Fruit fly (Drosophila melanogaster): ENCODE data around the gene Pgant5.

Gene Pgant5

DNA sequence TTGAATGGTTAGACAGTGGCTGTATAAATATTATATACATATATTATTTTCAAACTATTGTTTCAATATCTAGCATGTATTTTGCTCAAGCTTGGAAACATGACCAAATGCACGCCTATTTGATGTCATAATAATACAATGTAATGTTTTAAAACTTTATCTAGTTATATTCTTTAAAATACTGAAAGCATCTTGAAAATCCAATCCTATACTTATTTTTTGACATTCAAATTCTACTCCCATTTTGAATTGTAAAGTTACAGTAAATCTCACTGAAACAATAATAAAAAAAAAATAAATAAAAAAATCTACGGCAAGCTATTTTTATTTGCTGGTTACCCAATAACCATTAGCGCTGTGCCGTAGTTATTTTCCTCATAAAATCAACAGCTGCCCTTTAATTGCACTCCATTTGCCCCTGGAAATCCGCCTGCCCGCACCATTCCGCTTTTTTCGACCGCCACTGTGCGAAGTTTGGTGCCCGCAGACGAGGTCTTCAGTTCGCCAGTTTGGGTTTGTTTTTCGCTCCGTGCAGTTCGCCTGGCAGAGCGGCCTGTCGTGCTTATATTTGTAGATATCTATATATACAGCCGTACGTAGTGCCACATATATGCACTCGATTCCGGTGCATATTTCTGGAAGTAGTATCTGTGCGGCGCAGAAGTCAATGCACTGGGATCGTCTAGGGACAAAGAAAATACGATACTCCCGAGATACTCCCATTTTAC, 48.3 kb downstream of the Pgant5 start (continued):
- TF ChIP-seq odd (GFP tag; optimal IDR thresholded peaks at IDR 0.05) (peak; percentile 56), CG9876 (GFP tag; optimal IDR thresholded peaks at IDR 0.05) (peak; percentile 10), gcm (GFP tag; optimal IDR thresholded peaks at IDR 0.05) (peak; percentile 61), Mrtf (GFP tag; IDR thresholded peaks at IDR 0.05) (no peak), Sry-β (GFP tag; optimal IDR thresholded peaks at IDR 0.05) (no peak), CG11504 (tag; optimal IDR thresholded peaks at IDR 0.05) (peak; percentile 79), CG4328 (GFP tag; optimal IDR thresholded peaks at IDR 0.05) (peak; percentile 31), CG7372 (GFP tag; IDR thresholded peaks at IDR 0.05) (no peak), tna (GFP tag; IDR thresholded peaks at IDR 0.05; ENCODE audit: partially characterized antibody) (no peak), maf-S (GFP tag; optimal IDR thresholded peaks at IDR 0.05) (peak; percentile 4), CG2129 (GFP tag; IDR thresholded peaks at IDR 0.05; ENCODE audit: partially characterized antibody) (no peak), CG4424 (GFP tag; optimal IDR thresholded peaks at IDR 0.05) (peak; percentile 63), Taf1 (GFP tag; IDR thresholded peaks at IDR 0.05) (no peak), ken (GFP tag; IDR thresholded peaks at IDR 0.05) (peak; percentile 60; the same call in 2 of the 3 replicates), Hand (GFP tag; optimal IDR thresholded peaks at IDR 0.05) (no peak), CG30020 (tag; optimal IDR thresholded peaks at IDR 0.05) (no peak), rib (GFP tag; IDR thresholded peaks at IDR 0.05) (no peak), emc (GFP tag; optimal IDR thresholded peaks at IDR 0.05) (no peak), CG10462 (GFP tag; optimal IDR thresholded peaks at IDR 0.05) (no peak), disco-r (GFP tag; optimal IDR thresholded peaks at IDR 0.05) (no peak), D19B (GFP tag; optimal IDR thresholded peaks at IDR 0.05) (peak; percentile 25), CG30431 (GFP tag; optimal IDR thresholded peaks at IDR 0.05) (no peak), az2 (GFP tag; optimal IDR thresholded peaks at IDR 0.05) (peak; percentile 48), gt (GFP tag; IDR thresholded peaks at IDR 0.05) (no peak), ase (GFP tag; IDR thresholded peaks at IDR 0.05) (peak; percentile 54; the same call in 2 of the 3 replicates), Dll (GFP tag; IDR thresholded peaks at IDR 0.05; ENCODE audit: partially characterized antibody) (no peak), CG1832 (GFP tag; optimal IDR thresholded peaks at IDR 0.05) (no peak), Eip74EF (GFP tag; optimal IDR thresholded peaks at IDR 0.05) (peak in 1 of 2 experiments; percentile 55), Sox102F (GFP tag; optimal IDR thresholded peaks at IDR 0.05) (peak; percentile 67), bcd (GFP tag; optimal IDR thresholded peaks at IDR 0.05) (peak; percentile 62), insv (GFP tag; optimal IDR thresholded peaks at IDR 0.05) (no peak), ap (GFP tag; IDR thresholded peaks at IDR 0.05) (no peak), ttk (GFP tag; IDR thresholded peaks at IDR 0.05) (peak; percentile 39; the same call in 1 of the 2 replicates), CG8359 (GFP tag; optimal IDR thresholded peaks at IDR 0.05; ENCODE audit: borderline replicate concordance) (peak; percentile 52), CG13123 (GFP tag; optimal IDR thresholded peaks at IDR 0.05) (no peak), CG7786 (GFP tag; optimal IDR thresholded peaks at IDR 0.05) (peak; percentile 26), H15 (GFP tag; IDR thresholded peaks at IDR 0.05) (peak; percentile 43; the same call in 1 of the 3 replicates), CG17612 (GFP tag; IDR thresholded peaks at IDR 0.05) (no peak), Atf6 (GFP tag; IDR thresholded peaks at IDR 0.05) (peak; percentile 61; the same call in 1 of the 2 replicates), CG12769 (tag; optimal IDR thresholded peaks at IDR 0.05) (peak; percentile 6), CG1233 (GFP tag; optimal IDR thresholded peaks at IDR 0.05) (peak; percentile 19), CG2116 (GFP tag; optimal IDR thresholded peaks at IDR 0.05) (peak; percentile 15), Pdp1 (GFP tag; optimal IDR thresholded peaks at IDR 0.05) (peak; percentile 20 to 33), CG16863 (GFP tag; optimal IDR thresholded peaks at IDR 0.05) (peak; percentile 52), MBD-R2 (GFP tag; IDR thresholded peaks at IDR 0.05) (no peak), kni (GFP tag; optimal IDR thresholded peaks at IDR 0.05) (no peak), prd (optimal IDR thresholded peaks at IDR 0.05) (no peak), prd (GFP tag; IDR thresholded peaks at IDR 0.05) (peak; percentile 61; the same call in 1 of the 3 replicates), ranshi (GFP tag; IDR thresholded peaks at IDR 0.05) (no peak)
